Worm (Caenorhabditis elegans) whole organism, mixed stage, embryonic: ENCODE data around the gene K10H10.9.

ENCODE experiments used
- M03D4.4 ChIP-seq: sonication (generic microtip); optimal IDR thresholded peaks from 2 replicates; lab custom pipeline; 2017; ENCODE audit warnings: mild to moderate bottlenecking, missing genetic modification characterization, missing compliant biosample characterization
- bed-3 ChIP-seq: fragments of 200-800 bp; sonication (Bioruptor generic); optimal IDR thresholded peaks from 3 replicates; lab custom pipeline; 2018; ENCODE audit warnings: mild to moderate bottlenecking, missing genetic modification characterization, moderate library complexity, missing compliant biosample characterization
- blmp-1 ChIP-seq: fragments of 150-350 bp; optimal IDR thresholded peaks from 2 replicates; lab custom pipeline; 2014; ENCODE audit warnings: missing biosample characterization, missing genetic modification characterization
- ceh-39 ChIP-seq: fragments of 150-350 bp; optimal IDR thresholded peaks from 2 replicates; lab custom pipeline; 2014; ENCODE audit warnings: missing biosample characterization, missing genetic modification characterization
- ceh-43 ChIP-seq: fragments of 200-800 bp; sonication (Bioruptor generic); optimal IDR thresholded peaks from 2 replicates; lab custom pipeline; 2018; ENCODE audit warnings: mild to moderate bottlenecking, missing genetic modification characterization, moderate library complexity, missing compliant biosample characterization
- ceh-83 ChIP-seq: fragments of 200-800 bp; sonication (Bioruptor generic); optimal IDR thresholded peaks from 2 replicates; lab custom pipeline; 2018; ENCODE audit warnings: mild to moderate bottlenecking, missing genetic modification characterization, missing compliant biosample characterization
- cnd-1 ChIP-seq: fragments of 200-800 bp; sonication (Bioruptor generic); optimal IDR thresholded peaks from 2 replicates; lab custom pipeline; 2018; ENCODE audit warnings: mild to moderate bottlenecking, missing genetic modification characterization, missing compliant biosample characterization
- ham-2 ChIP-seq: fragments of 200-800 bp; sonication (Bioruptor generic); optimal IDR thresholded peaks from 2 replicates; lab custom pipeline; 2018; ENCODE audit warnings: mild to moderate bottlenecking, missing genetic modification characterization, missing compliant biosample characterization
- hlh-1 ChIP-seq: fragments of 150-350 bp; optimal IDR thresholded peaks from 2 replicates; lab custom pipeline; 2014; ENCODE audit warnings: missing biosample characterization, missing genetic modification reagents, missing genetic modification characterization
- lin-13 ChIP-seq: fragments of 150-350 bp; optimal IDR thresholded peaks from 2 replicates; lab custom pipeline; 2014; ENCODE audit warnings: missing biosample characterization, missing genetic modification characterization
- lin-32 ChIP-seq: fragments of 200-800 bp; sonication (Bioruptor generic); optimal IDR thresholded peaks from 2 replicates; lab custom pipeline; 2018; ENCODE audit warnings: mild to moderate bottlenecking, missing genetic modification characterization, missing compliant biosample characterization
- lsy-2 ChIP-seq: fragments of 150-350 bp; optimal IDR thresholded peaks from 2 replicates; lab custom pipeline; 2014; ENCODE audit warnings: missing biosample characterization, missing genetic modification characterization
- mep-1 ChIP-seq: fragments of 150-350 bp; optimal IDR thresholded peaks from 2 replicates; lab custom pipeline; 2017; ENCODE audit warnings: missing biosample characterization, missing genetic modification reagents, missing genetic modification characterization, inconsistent platforms
- mls-2 ChIP-seq: sonication (generic microtip); optimal IDR thresholded peaks from 2 replicates; lab custom pipeline; 2016; ENCODE audit warnings: mild to moderate bottlenecking, missing genetic modification characterization, moderate library complexity, missing compliant biosample characterization
- nhr-12 ChIP-seq: fragments of 150-350 bp; optimal IDR thresholded peaks from 2 replicates; lab custom pipeline; 2014; ENCODE audit warnings: missing biosample characterization, missing genetic modification characterization
- nhr-2 ChIP-seq: fragments of 150-350 bp; optimal IDR thresholded peaks from 2 replicates; lab custom pipeline; 2014; ENCODE audit warnings: missing biosample characterization, missing genetic modification characterization
- nhr-237 ChIP-seq: fragments of 150-350 bp; optimal IDR thresholded peaks from 2 replicates; lab custom pipeline; 2014; ENCODE audit warnings: missing biosample characterization, missing genetic modification characterization
- nhr-28 ChIP-seq: fragments of 150-350 bp; optimal IDR thresholded peaks from 2 replicates; lab custom pipeline; 2014; ENCODE audit warnings: missing biosample characterization, missing genetic modification characterization
- nhr-76 ChIP-seq: sonication (generic microtip); optimal IDR thresholded peaks from 2 replicates; lab custom pipeline; 2017; ENCODE audit warnings: missing biosample characterization, missing genetic modification characterization
- pha-4 ChIP-seq: fragments of 150-350 bp; optimal IDR thresholded peaks from 2 replicates; lab custom pipeline; 2018; ENCODE audit warnings: missing biosample characterization, missing genetic modification reagents, missing genetic modification characterization
- sptf-1 ChIP-seq: sonication (generic microtip); optimal IDR thresholded peaks from 2 replicates; lab custom pipeline; 2017; ENCODE audit warnings: mild to moderate bottlenecking, missing genetic modification characterization, moderate library complexity, missing compliant biosample characterization
- tbx-8 ChIP-seq: fragments of 200-800 bp; sonication (Bioruptor generic); optimal IDR thresholded peaks from 2 replicates; lab custom pipeline; 2018; ENCODE audit warnings: mild to moderate bottlenecking, missing genetic modification characterization, moderate library complexity, missing compliant biosample characterization
- unc-120 ChIP-seq: sonication (generic microtip); optimal IDR thresholded peaks from 2 replicates; lab custom pipeline; 2017; ENCODE audit warnings: missing genetic modification characterization, missing compliant biosample characterization; ENCODE audit not compliant: poor library complexity, severe bottlenecking
- unc-39 ChIP-seq: fragments of 150-350 bp; optimal IDR thresholded peaks from 2 replicates; lab custom pipeline; 2014; ENCODE audit warnings: missing biosample characterization, missing genetic modification characterization
- ztf-11 ChIP-seq: fragments of 150-350 bp; optimal IDR thresholded peaks from 2 replicates; lab custom pipeline; 2014; ENCODE audit warnings: missing biosample characterization, missing genetic modification characterization

The K10H10.9 gene

ce11 chrII:14527104-14527503 is 12.2 kb upstream of the K10H10.9 start:
- TF ChIP-seq mls-2 (tag; lab: Kevin White, UChicago): no peak
- no peak for TF ChIP-seq sptf-1 (tag; lab: Kevin White, UChicago)
- TF ChIP-seq ceh-39 (tag; lab: Kevin White, UChicago): no peak
- no peak for TF ChIP-seq lsy-2 (tag; lab: Kevin White, UChicago)
- no peak for TF ChIP-seq bed-3 (GFP tag; lab: Kevin White, UChicago)
- TF ChIP-seq unc-39: no peak
- TF ChIP-seq nhr-12 (tag; lab: Kevin White, UChicago): no peak
- no peak for TF ChIP-seq blmp-1 (tag; lab: Kevin White, UChicago)
- TF ChIP-seq M03D4.4: no peak
- TF ChIP-seq ceh-83: no peak
- TF ChIP-seq lin-13: no peak

- TF ChIP-seq unc-39 (no peak), mep-1 (tag; lab: Kevin White, UChicago) (no peak), tbx-8 (GFP tag; lab: Kevin White, UChicago) (no peak), nhr-76 (no peak), sptf-1 (tag; lab: Kevin White, UChicago) (no peak), nhr-12 (tag; lab: Kevin White, UChicago) (no peak), lin-13 (no peak), pha-4 (tag; lab: Kevin White, UChicago) (no peak), ztf-11 (tag; lab: Kevin White, UChicago) (no peak)
Observed at ce11 chrII:14525013-14525412, 10.1 kb upstream of the K10H10.9 start, which contains the start of gene F57C2.4. Gene F57C2.4 (plus strand): TSS chrII:14525313.

ce11 chrII:14523645-14524223 is 8.8 kb upstream of the K10H10.9 start, which contains the start of gene pot-2:
Gene pot-2 (plus strand): TSS chrII:14524173.
- TF ChIP-seq bed-3 (GFP tag; lab: Kevin White, UChicago): no peak
- TF ChIP-seq ham-2 (GFP tag; lab: Kevin White, UChicago): no peak
- TF ChIP-seq nhr-2 (tag; lab: Kevin White, UChicago): no peak
- TF ChIP-seq nhr-28 (tag; lab: Kevin White, UChicago): no peak

ce11 chrII:14523070-14523572 is 8.2 kb upstream of the K10H10.9 start, which contains the start of gene btb-20:
Gene btb-20 (minus strand): TSS chrII:14523522.
- no peak for TF ChIP-seq lin-32 (GFP tag; lab: Kevin White, UChicago)
- no peak for TF ChIP-seq mls-2 (tag; lab: Kevin White, UChicago)
- TF ChIP-seq nhr-237 (tag; lab: Kevin White, UChicago): no peak
- no peak for TF ChIP-seq unc-120 (tag; lab: Kevin White, UChicago)
- no peak for TF ChIP-seq tbx-8 (GFP tag; lab: Kevin White, UChicago)
- TF ChIP-seq ceh-43 (GFP tag; lab: Kevin White, UChicago): no peak
- TF ChIP-seq mep-1 (tag; lab: Kevin White, UChicago): no peak
- TF ChIP-seq lin-13: no peak
- TF ChIP-seq cnd-1 (tag; lab: Kevin White, UChicago): no peak
- TF ChIP-seq blmp-1 (tag; lab: Kevin White, UChicago): no peak

ce11 chrII:14522037-14522436 is 7.1 kb upstream of the K10H10.9 start, which contains the start of gene btb-19:
Gene btb-19 (minus strand): TSS chrII:14522137.
- TF ChIP-seq mls-2 (tag; lab: Kevin White, UChicago) (no peak), tbx-8 (GFP tag; lab: Kevin White, UChicago) (no peak), bed-3 (GFP tag; lab: Kevin White, UChicago) (no peak), nhr-12 (tag; lab: Kevin White, UChicago) (no peak), nhr-2 (tag; lab: Kevin White, UChicago) (no peak), nhr-28 (tag; lab: Kevin White, UChicago) (no peak), blmp-1 (tag; lab: Kevin White, UChicago) (no peak), ztf-11 (tag; lab: Kevin White, UChicago) (no peak), unc-39 (no peak)

ce11 chrII:14511189-14511588 is 3.7 kb downstream of the K10H10.9 start, which contains the start of gene K10H10.13:
Gene K10H10.13 (minus strand): TSS chrII:14511289.
- TF ChIP-seq ceh-83: no peak
- no peak for TF ChIP-seq nhr-76
- TF ChIP-seq nhr-28 (tag; lab: Kevin White, UChicago): no peak
- no peak for TF ChIP-seq M03D4.4
- no peak for TF ChIP-seq lin-13
- TF ChIP-seq lin-32 (GFP tag; lab: Kevin White, UChicago): no peak
- TF ChIP-seq hlh-1 (tag; lab: Kevin White, UChicago): no peak
- TF ChIP-seq pha-4 (tag; lab: Kevin White, UChicago): no peak
- no peak for TF ChIP-seq blmp-1 (tag; lab: Kevin White, UChicago)
- TF ChIP-seq, all 35 proteins: peak for 0
